Fruit fly (Drosophila melanogaster) whole organism, embryonic: ENCODE data around the gene CG33111.

Source experiments
- Bdp1 ChIP-seq: fragments of 200-800 bp; sonication (Bioruptor generic); optimal IDR thresholded peaks from 3 replicates; lab custom pipeline; 2016; ENCODE audit warnings: missing biosample characterization, missing genetic modification characterization
- BtbVII ChIP-seq: fragments of 200-800 bp; sonication (Bioruptor generic); optimal IDR thresholded peaks from 3 replicates; lab custom pipeline; 2017; ENCODE audit warnings: missing biosample characterization, mild to moderate bottlenecking, missing genetic modification characterization
- CG10267 ChIP-seq: fragments of 200-800 bp; sonication (Bioruptor generic); optimal IDR thresholded peaks from 2 replicates; lab custom pipeline; 2018; ENCODE audit warnings: missing biosample characterization, mild to moderate bottlenecking, missing genetic modification characterization, moderate library complexity
- CG10274 ChIP-seq: fragments of 200-800 bp; sonication (Bioruptor generic); optimal IDR thresholded peaks from 3 replicates; lab custom pipeline; 2017; ENCODE audit warnings: missing biosample characterization, mild to moderate bottlenecking, missing genetic modification characterization
- CG11504 ChIP-seq: fragments of 200-800 bp; sonication (Bioruptor generic); optimal IDR thresholded peaks from 3 replicates; lab custom pipeline; 2019; ENCODE audit warnings: missing biosample characterization, mild to moderate bottlenecking, missing genetic modification characterization, moderate library complexity
- CG13123 ChIP-seq: fragments of 200-800 bp; sonication (Bioruptor generic); optimal IDR thresholded peaks from 2 replicates; lab custom pipeline; 2016; ENCODE audit warnings: missing biosample characterization, missing genetic modification characterization
- CG14860 ChIP-seq: fragments of 200-800 bp; sonication (Bioruptor generic); IDR thresholded peaks from 3 replicates; pipeline ENCODE4 v1.3.6; 2022; ENCODE audit warnings: missing biosample characterization, missing genetic modification characterization; ENCODE audit not compliant: partially characterized antibody
- CG15514 ChIP-seq: fragments of 200-800 bp; sonication (Bioruptor generic); optimal IDR thresholded peaks from 3 replicates; lab custom pipeline; 2017; ENCODE audit warnings: missing biosample characterization, missing genetic modification characterization, mild to moderate bottlenecking, moderate library complexity, missing genetic modification reagents
- CG18262 ChIP-seq: fragments of 200-800 bp; optimal IDR thresholded peaks from 3 replicates; lab custom pipeline; 2019; ENCODE audit warnings: missing biosample characterization, mild to moderate bottlenecking, missing genetic modification characterization, moderate library complexity
- CG1832 ChIP-seq: fragments of 200-800 bp; sonication (Bioruptor generic); optimal IDR thresholded peaks from 2 replicates; lab custom pipeline; 2017; ENCODE audit warnings: missing biosample characterization, mild to moderate bottlenecking, missing genetic modification characterization, inconsistent platforms
- CG2678 ChIP-seq: fragments of 200-800 bp; sonication (Bioruptor generic); optimal IDR thresholded peaks from 3 replicates; lab custom pipeline; 2019; ENCODE audit warnings: missing biosample characterization, mild to moderate bottlenecking, missing genetic modification characterization, moderate library complexity
- CG4328 ChIP-seq: fragments of 200-800 bp; sonication (Bioruptor generic); optimal IDR thresholded peaks from 3 replicates; lab custom pipeline; 2017; ENCODE audit warnings: missing biosample characterization, missing genetic modification reagents, missing genetic modification characterization
- CG6683 ChIP-seq: fragments of 200-800 bp; sonication (Bioruptor generic); optimal IDR thresholded peaks from 2 replicates; lab custom pipeline; 2017; ENCODE audit warnings: missing biosample characterization, mild to moderate bottlenecking, missing genetic modification characterization, missing genetic modification reagents
- CG7839 ChIP-seq: fragments of 200-800 bp; sonication (Bioruptor generic); optimal IDR thresholded peaks from 3 replicates; lab custom pipeline; 2018; ENCODE audit warnings: missing biosample characterization, mild to moderate bottlenecking, missing genetic modification characterization, moderate library complexity
- CG8290 ChIP-seq, 3 experiments: fragments of 200-800 bp; sonication (Bioruptor generic); optimal IDR thresholded peaks; 2 replicates each; lab custom pipeline; 2016 to 2019; ENCODE audit warnings: missing biosample characterization in 3 of 3, missing genetic modification characterization in 3 of 3, mild to moderate bottlenecking in 2 of 3, moderate library complexity in 1 of 3
- CG8388 ChIP-seq: fragments of 200-800 bp; sonication (Bioruptor generic); optimal IDR thresholded peaks from 2 replicates; lab custom pipeline; 2019; ENCODE audit warnings: missing biosample characterization, mild to moderate bottlenecking, missing genetic modification characterization, moderate library complexity
- CG8765 ChIP-seq: fragments of 200-800 bp; sonication (Bioruptor generic); IDR thresholded peaks from 2 replicates; pipeline ENCODE4 v1.3.6; 2022; ENCODE audit warnings: missing biosample characterization, missing genetic modification characterization
- Chrac-16 ChIP-seq: fragments of 200-800 bp; sonication (Bioruptor generic); optimal IDR thresholded peaks from 3 replicates; lab custom pipeline; 2016; ENCODE audit warnings: missing biosample characterization, missing genetic modification characterization
- D ChIP-seq, 2 experiments: fragments of 200-800 bp in 1 of 2; fragments of >200 bp in 1 of 2; sonication (Bioruptor generic) in 1 of 2; optimal IDR thresholded peaks; 2 replicates in 1 of 2; 3 replicates in 1 of 2; lab custom pipeline; 2017; ENCODE audit warnings: mild to moderate bottlenecking in 1 of 2, missing biosample characterization in 1 of 2, missing genetic modification characterization in 1 of 2, missing genetic modification reagents in 1 of 2
- Dll ChIP-seq: fragments of 200-800 bp; sonication (Bioruptor generic); IDR thresholded peaks from 4 replicates; pipeline ENCODE4 v1.3.6; 2022; ENCODE audit warnings: missing biosample characterization, missing genetic modification characterization; ENCODE audit not compliant: partially characterized antibody
- Dp ChIP-seq: fragments of 200-800 bp; sonication (Bioruptor generic); optimal IDR thresholded peaks from 2 replicates; lab custom pipeline; 2018; ENCODE audit warnings: missing biosample characterization, mild to moderate bottlenecking, missing genetic modification characterization, moderate library complexity
- H15 ChIP-seq: fragments of 200-800 bp; sonication (Bioruptor generic); IDR thresholded peaks from 3 replicates; pipeline ENCODE4 v1.3.6; 2022; ENCODE audit warnings: missing biosample characterization, missing genetic modification characterization
- HmgD ChIP-seq: fragments of 200-800 bp; sonication (Bioruptor generic); optimal IDR thresholded peaks from 3 replicates; lab custom pipeline; 2016; ENCODE audit warnings: missing biosample characterization, missing genetic modification characterization
- Mes4 ChIP-seq: fragments of 200-800 bp; sonication (Bioruptor generic); optimal IDR thresholded peaks from 2 replicates; lab custom pipeline; 2016; ENCODE audit warnings: missing biosample characterization, missing genetic modification characterization
- NFAT ChIP-seq: fragments of 200-800 bp; sonication (Bioruptor generic); IDR thresholded peaks from 2 replicates; pipeline ENCODE4 v1.3.6; 2022; ENCODE audit warnings: missing biosample characterization, missing genetic modification characterization
- Nf-YA ChIP-seq: fragments of 200-800 bp; sonication (Bioruptor generic); IDR thresholded peaks from 2 replicates; pipeline ENCODE4 v1.3.6; 2022; ENCODE audit warnings: missing biosample characterization, missing genetic modification characterization
- Oaz ChIP-seq: fragments of 200-800 bp; sonication (Bioruptor generic); IDR thresholded peaks from 2 replicates; pipeline ENCODE4 v1.3.6; 2022; ENCODE audit warnings: missing biosample characterization, missing genetic modification characterization
- Optix ChIP-seq: fragments of 200-800 bp; sonication (Bioruptor generic); IDR thresholded peaks from 3 replicates; pipeline ENCODE4 v1.3.6; 2022; ENCODE audit warnings: missing biosample characterization, missing genetic modification characterization
- Pdp1 ChIP-seq, 2 experiments: fragments of 200-800 bp; sonication (Bioruptor generic); optimal IDR thresholded peaks; 3 replicates each; lab custom pipeline; 2016; ENCODE audit warnings: missing biosample characterization in 2 of 2, missing genetic modification characterization in 2 of 2, mild to moderate bottlenecking in 1 of 2, moderate library complexity in 1 of 2
- Rfx ChIP-seq: fragments of 200-800 bp; sonication (Bioruptor generic); IDR thresholded peaks from 2 replicates; pipeline ENCODE4 v1.3.6; 2022; ENCODE audit warnings: missing biosample characterization, missing genetic modification characterization
- Sin3A ChIP-seq: fragments of >200 bp; optimal IDR thresholded peaks from 2 replicates; lab custom pipeline; 2018
- Six4 ChIP-seq: fragments of 200-800 bp; sonication (Bioruptor generic); optimal IDR thresholded peaks from 2 replicates; lab custom pipeline; 2016; ENCODE audit warnings: missing biosample characterization, missing genetic modification characterization
- TFAM ChIP-seq: fragments of 200-800 bp; sonication (Bioruptor generic); optimal IDR thresholded peaks from 2 replicates; lab custom pipeline; 2017; ENCODE audit warnings: missing biosample characterization, missing genetic modification characterization, inconsistent platforms
- aop ChIP-seq: fragments of 200-800 bp; sonication (Bioruptor generic); IDR thresholded peaks from 2 replicates; pipeline ENCODE4 v1.3.6; 2022; ENCODE audit warnings: missing biosample characterization, missing genetic modification characterization
- cad ChIP-seq: fragments of >200 bp; optimal IDR thresholded peaks from 2 replicates; lab custom pipeline; 2017; ENCODE audit warnings: missing biosample characterization, missing genetic modification characterization
- cas ChIP-seq: fragments of 200-800 bp; sonication (Bioruptor generic); IDR thresholded peaks from 2 replicates; pipeline ENCODE4 v1.3.6; 2022; ENCODE audit warnings: missing biosample characterization, missing genetic modification characterization
- dimm ChIP-seq: fragments of 200-800 bp; sonication (Bioruptor generic); IDR thresholded peaks from 2 replicates; pipeline ENCODE4 v1.3.6; 2022; ENCODE audit warnings: missing biosample characterization, missing genetic modification characterization
- jing ChIP-seq: fragments of 200-800 bp; sonication (Bioruptor generic); optimal IDR thresholded peaks from 2 replicates; lab custom pipeline; 2018; ENCODE audit warnings: missing biosample characterization, mild to moderate bottlenecking, missing genetic modification characterization
- lbe ChIP-seq: fragments of 200-800 bp; sonication (Bioruptor generic); optimal IDR thresholded peaks from 2 replicates; lab custom pipeline; 2016; ENCODE audit warnings: missing biosample characterization, mild to moderate bottlenecking, missing genetic modification characterization
- nau ChIP-seq: fragments of 200-800 bp; sonication (Bioruptor generic); optimal IDR thresholded peaks from 3 replicates; lab custom pipeline; 2017; ENCODE audit warnings: missing biosample characterization, mild to moderate bottlenecking, missing genetic modification characterization, missing genetic modification reagents
- rib ChIP-seq: fragments of 200-800 bp; sonication (Bioruptor generic); IDR thresholded peaks from 2 replicates; pipeline ENCODE4 v1.3.6; 2022; ENCODE audit warnings: missing biosample characterization, missing genetic modification characterization
- so ChIP-seq: fragments of 200-800 bp; sonication (Bioruptor generic); IDR thresholded peaks from 3 replicates; pipeline ENCODE4 v1.3.6; 2022; ENCODE audit warnings: missing biosample characterization, missing genetic modification characterization
- sqz ChIP-seq: fragments of 200-800 bp; sonication (Bioruptor generic); optimal IDR thresholded peaks from 3 replicates; lab custom pipeline; 2018; ENCODE audit warnings: missing biosample characterization, mild to moderate bottlenecking, missing genetic modification characterization
- sug ChIP-seq: fragments of 200-800 bp; optimal IDR thresholded peaks from 2 replicates; lab custom pipeline; 2019; ENCODE audit warnings: missing biosample characterization, mild to moderate bottlenecking, missing genetic modification characterization, moderate library complexity
- tio ChIP-seq: fragments of 200-800 bp; sonication (Bioruptor generic); optimal IDR thresholded peaks from 2 replicates; lab custom pipeline; 2017; ENCODE audit warnings: missing biosample characterization, missing genetic modification characterization, inconsistent platforms
- tll ChIP-seq, 2 experiments: fragments of 200-800 bp in 1 of 2; fragments of >200 bp in 1 of 2; sonication (Bioruptor generic) in 1 of 2; optimal IDR thresholded peaks; 2 replicates each; lab custom pipeline; 2017 to 2019; ENCODE audit warnings: missing biosample characterization in 2 of 2, missing genetic modification characterization in 2 of 2, mild to moderate bottlenecking in 1 of 2, moderate library complexity in 1 of 2
- tup ChIP-seq: fragments of 200-800 bp; sonication (Bioruptor generic); optimal IDR thresholded peaks from 2 replicates; lab custom pipeline; 2016; ENCODE audit warnings: missing biosample characterization, mild to moderate bottlenecking, missing genetic modification characterization, moderate library complexity
- vfl ChIP-seq: fragments of 200-800 bp; sonication (Bioruptor generic); optimal IDR thresholded peaks from 2 replicates; lab custom pipeline; 2016; ENCODE audit warnings: missing biosample characterization, missing genetic modification characterization
- wor ChIP-seq: fragments of 200-800 bp; sonication (Bioruptor generic); IDR thresholded peaks from 2 replicates; pipeline ENCODE4 v1.3.6; 2022; ENCODE audit warnings: missing biosample characterization, missing genetic modification characterization

The CG33111 gene

DNA sequence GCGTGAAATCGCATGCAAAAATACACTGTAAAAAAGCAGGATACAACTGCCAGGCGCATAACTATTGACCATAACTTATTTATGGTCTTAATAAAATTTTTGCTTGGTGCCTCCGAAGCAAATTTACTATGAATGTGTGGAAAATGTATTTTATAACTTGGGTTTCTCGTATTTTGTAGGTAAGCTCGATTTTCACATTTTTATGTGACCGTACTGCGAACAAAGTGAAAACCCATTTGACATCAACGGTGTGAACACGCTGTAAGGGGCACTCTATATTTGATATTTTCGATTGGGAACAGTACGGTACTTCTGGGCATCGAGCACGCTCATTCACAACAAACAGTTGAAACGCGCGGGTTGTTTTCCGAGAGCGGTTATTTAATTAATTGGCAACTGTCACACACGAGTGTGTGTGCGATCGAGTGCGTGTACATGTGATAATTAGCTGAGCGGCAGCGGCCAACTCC lies 37.5 kb downstream of the CG33111 start, which contains the start of the genes Nup98-96 and mbc (continued):
- no peak for TF ChIP-seq aop (GFP tag; lab: Robert Waterston, UW)
- TF ChIP-seq dimm (GFP tag; lab: Robert Waterston, UW), result peak; percentile 68
- no peak for TF ChIP-seq CG14860 (GFP tag; lab: Robert Waterston, UW)
- TF ChIP-seq tll (GFP tag; optimal IDR thresholded peaks at IDR 0.05; lab: Kevin White, UChicago), result peak; percentile 57 to 98
- peak; percentile 90 to 94 for TF ChIP-seq Pdp1 (GFP tag; optimal IDR thresholded peaks at IDR 0.05; lab: Kevin White, UChicago)
- peak; percentile 79 for TF ChIP-seq Bdp1 (GFP tag; lab: Kevin White, UChicago)
- peak; percentile 90 for TF ChIP-seq Mes4 (GFP tag; lab: Kevin White, UChicago)
- peak; percentile 63 for TF ChIP-seq rib (GFP tag; lab: Robert Waterston, UW)
- peak; percentile 69 for TF ChIP-seq CG4328 (GFP tag; lab: Kevin White, UChicago)
- peak; percentile 84 for TF ChIP-seq CG8765
- peak; percentile 66; the same call in 1 of the 2 replicates for TF ChIP-seq cas
- TF ChIP-seq Optix (GFP tag; lab: Robert Waterston, UW), result peak; percentile 87
- peak; percentile 67 for TF ChIP-seq Six4 (GFP tag; lab: Kevin White, UChicago)
- peak; percentile 67; the same call in 1 of the 2 replicates for TF ChIP-seq Oaz (GFP tag; lab: Robert Waterston, UW)
- TF ChIP-seq BtbVII (GFP tag; lab: Kevin White, UChicago), result peak; percentile 51
- TF ChIP-seq Sin3A, result peak; percentile 100
- peak; percentile 91 for TF ChIP-seq Chrac-16 (GFP tag; lab: Kevin White, UChicago)
- TF ChIP-seq Dll (GFP tag; lab: Robert Waterston, UW), result 0 out of 4 replicates have a peak, but pooled peaks have one; percentile 40
- no peak for TF ChIP-seq nau (GFP tag; lab: Kevin White, UChicago)
- TF ChIP-seq tup (GFP tag; lab: Kevin White, UChicago), result peak; percentile 55
- no peak for TF ChIP-seq so (GFP tag; lab: Robert Waterston, UW)
- TF ChIP-seq CG18262 (tag; lab: Kevin White, UChicago), result peak; percentile 78
- TF ChIP-seq CG10274 (GFP tag; lab: Kevin White, UChicago), result peak; percentile 2
- no peak for TF ChIP-seq CG1832 (GFP tag; lab: Kevin White, UChicago)
- TF ChIP-seq sqz (GFP tag; lab: Kevin White, UChicago), result peak; percentile 31
- peak; percentile 34 for TF ChIP-seq CG13123 (GFP tag; lab: Kevin White, UChicago)
- TF ChIP-seq tio (GFP tag; lab: Kevin White, UChicago), result no peak
- peak; percentile 85 for TF ChIP-seq CG11504
- peak; percentile 88 for TF ChIP-seq sug
- peak; percentile 90 for TF ChIP-seq CG8290 (GFP tag; optimal IDR thresholded peaks at IDR 0.05; lab: Kevin White, UChicago)
- TF ChIP-seq CG8290 (tag; optimal IDR thresholded peaks at IDR 0.05; lab: Kevin White, UChicago), result peak; percentile 71 to 73
- TF ChIP-seq NFAT (GFP tag; lab: Robert Waterston, UW), result peak; percentile 67
- peak; percentile 49 for TF ChIP-seq Dp (GFP tag; lab: Kevin White, UChicago)
- TF ChIP-seq Nf-YA (GFP tag; lab: Robert Waterston, UW), result no peak
- peak; percentile 62 for TF ChIP-seq vfl
- peak; percentile 30 for TF ChIP-seq lbe (GFP tag; lab: Kevin White, UChicago)
- TF ChIP-seq CG10267 (tag; lab: Kevin White, UChicago), result peak; percentile 84
- peak; percentile 73 for TF ChIP-seq D (optimal IDR thresholded peaks at IDR 0.05; lab: Kevin White, UChicago)
- TF ChIP-seq D (GFP tag; optimal IDR thresholded peaks at IDR 0.05; lab: Kevin White, UChicago), result peak; percentile 61
- peak; percentile 61 for TF ChIP-seq wor (GFP tag; lab: Robert Waterston, UW)
- TF ChIP-seq Rfx, result peak; percentile 91
- TF ChIP-seq CG6683, result no peak
- peak; percentile 85 for TF ChIP-seq CG2678 (tag; lab: Kevin White, UChicago)
- TF ChIP-seq cad (GFP tag; lab: Kevin White, UChicago), result no peak
- TF ChIP-seq H15 (GFP tag; lab: Robert Waterston, UW), result peak; percentile 81
- TF ChIP-seq jing (GFP tag; lab: Kevin White, UChicago), result peak; percentile 71
- TF ChIP-seq HmgD (GFP tag; lab: Kevin White, UChicago), result peak; percentile 96
- peak; percentile 60 for TF ChIP-seq CG8388 (GFP tag; lab: Kevin White, UChicago)
- peak; percentile 86 for TF ChIP-seq CG7839 (tag; lab: Kevin White, UChicago)
- TF ChIP-seq TFAM, result peak; percentile 50
- TF ChIP-seq CG15514 (GFP tag; lab: Kevin White, UChicago), result peak; percentile 84
